Worm (Caenorhabditis elegans) whole organism, early embryonic: ENCODE measurements around the gene fbxa-220.

ENCODE experiments used
- aly-1 ChIP-seq: sonication (generic microtip); optimal IDR thresholded peaks from 2 replicates; lab custom pipeline; 2016; ENCODE audit warnings: missing genetic modification characterization, missing compliant biosample characterization
- ama-1 ChIP-seq: fragments of 150-350 bp; optimal IDR thresholded peaks from 2 replicates; lab custom pipeline; 2014
- ets-7 ChIP-seq: sonication (generic microtip); optimal IDR thresholded peaks from 2 replicates; lab custom pipeline; 2016; ENCODE audit warnings: missing genotype, missing genetic modification characterization, missing compliant biosample characterization
- flt-1 ChIP-seq: fragments of 200-800 bp; sonication (Bioruptor generic); IDR thresholded peaks from 2 replicates; pipeline ENCODE4 v1.3.6; 2022; ENCODE audit warnings: missing genetic modification characterization, missing compliant biosample characterization
- hnd-1 ChIP-seq: sonication (generic microtip); optimal IDR thresholded peaks from 2 replicates; lab custom pipeline; 2016; ENCODE audit warnings: missing genetic modification characterization, missing compliant biosample characterization

DNA sequence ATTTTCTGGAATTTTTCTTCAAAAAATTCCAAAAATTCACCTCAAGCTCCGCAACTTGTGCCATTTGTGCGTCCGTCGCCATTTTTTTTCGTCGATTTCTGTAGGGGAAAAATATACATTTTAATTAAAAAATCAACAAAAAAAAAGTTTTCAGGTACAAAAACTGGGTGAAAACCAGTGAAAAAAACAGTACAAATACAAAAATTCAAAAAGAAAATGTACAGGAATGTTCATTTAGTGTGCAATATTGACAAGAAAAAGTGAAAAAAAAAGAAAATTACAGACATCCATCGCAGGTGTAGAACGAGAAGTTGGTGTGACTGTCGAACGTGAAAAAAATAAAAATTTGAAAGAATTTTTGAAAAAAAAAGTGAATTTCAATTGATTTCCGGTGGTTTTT is 18.8 kb upstream of the fbxa-220 start, which contains the start of gene tin-10:
- TF ChIP-seq ama-1 (lab: Kevin White, UChicago) (no peak), hnd-1 (tag; lab: Kevin White, UChicago) (no peak), flt-1 (GFP tag; lab: Robert Waterston, UW) (no peak), ets-7 (tag; lab: Kevin White, UChicago) (no peak), aly-1 (tag; lab: Kevin White, UChicago) (no peak)
